Fruit fly (Drosophila melanogaster): ENCODE results near the gene Acsf2.

Gene Acsf2

dm6 chr2L:5321014-5321413 lies 21.0 kb downstream of the Acsf2 start:
- peak; percentile 47 for TF ChIP-seq CG4360 (GFP tag; IDR thresholded peaks at IDR 0.05)
- no peak for TF ChIP-seq vvl (GFP tag; IDR thresholded peaks at IDR 0.05)
- no peak for TF ChIP-seq NFAT (GFP tag; IDR thresholded peaks at IDR 0.05)
- TF ChIP-seq Dfd (GFP tag; optimal IDR thresholded peaks at IDR 0.05) = peak in 1 of 2 experiments; percentile 84

- TF ChIP-seq Dfd (GFP tag; optimal IDR thresholded peaks at IDR 0.05) = peak in 1 of 2 experiments; percentile 68
- TF ChIP-seq CG7271 (tag; optimal IDR thresholded peaks at IDR 0.05) = no peak
Observed at dm6 chr2L:5320063-5320462, 22.0 kb downstream of the Acsf2 start.

dm6 chr2L:5314630-5315159 lies 27.3 kb downstream of the Acsf2 start, which contains the start of gene CG14024:
CG14024 (minus strand) TSS chr2L:5314895.
- TF ChIP-seq scrt (GFP tag; optimal IDR thresholded peaks at IDR 0.05) (peak; percentile 96), sima (GFP tag; optimal IDR thresholded peaks at IDR 0.05) (no peak), prd (optimal IDR thresholded peaks at IDR 0.05) (no peak), prd (GFP tag; IDR thresholded peaks at IDR 0.05) (0 out of 3 replicates have a peak, but pooled peaks have one; percentile 16), CG4360 (GFP tag; IDR thresholded peaks at IDR 0.05) (no peak), CG7271 (tag; optimal IDR thresholded peaks at IDR 0.05) (no peak), row (GFP tag; IDR thresholded peaks at IDR 0.05) (0 out of 3 replicates have a peak, but pooled peaks have one; percentile 6), lmd (GFP tag; IDR thresholded peaks at IDR 0.05) (no peak), zen2 (GFP tag; IDR thresholded peaks at IDR 0.05; ENCODE audit: partially characterized antibody) (peak; percentile 19; the same call in 1 of the 3 replicates), CG14441 (GFP tag; IDR thresholded peaks at IDR 0.05) (no peak), ara (GFP tag; IDR thresholded peaks at IDR 0.05) (peak; percentile 11; the same call in 1 of the 2 replicates), CG6689 (GFP tag; IDR thresholded peaks at IDR 0.05) (peak; percentile 17; the same call in 1 of the 2 replicates), ewg (GFP tag; optimal IDR thresholded peaks at IDR 0.05) (peak; percentile 93), dati (GFP tag; IDR thresholded peaks at IDR 0.05) (no peak), unc-4 (GFP tag; IDR thresholded peaks at IDR 0.05; ENCODE audit: partially characterized antibody) (0 out of 2 replicates have a peak, but pooled peaks have one; percentile 14), Jarid2 (GFP tag; optimal IDR thresholded peaks at IDR 0.05) (peak; percentile 16), crol (GFP tag; IDR thresholded peaks at IDR 0.05) (peak; percentile 80), CG11456 (GFP tag; IDR thresholded peaks at IDR 0.05) (0 out of 3 replicates have a peak, but pooled peaks have one; percentile 51), CG34422 (GFP tag; IDR thresholded peaks at IDR 0.05) (0 out of 3 replicates have a peak, but pooled peaks have one; percentile 28), CG42726 (GFP tag; IDR thresholded peaks at IDR 0.05; ENCODE audit: partially characterized antibody) (peak; percentile 32; the same call in 1 of the 2 replicates), Hmx (GFP tag; optimal IDR thresholded peaks at IDR 0.05) (no peak), Trl (optimal IDR thresholded peaks at IDR 0.05) (peak in 1 of 2 experiments; percentile 18), Trl (GFP tag; optimal IDR thresholded peaks at IDR 0.05) (peak; percentile 14), sens (GFP tag) (peak; percentile 24), ac (GFP tag; optimal IDR thresholded peaks at IDR 0.05) (no peak), Med (GFP tag) (peak; percentile 44), CG16779 (GFP tag; IDR thresholded peaks at IDR 0.05) (peak; percentile 96), fd64A (GFP tag; optimal IDR thresholded peaks at IDR 0.05) (no peak), pfk (GFP tag; optimal IDR thresholded peaks at IDR 0.05) (no peak), CG9932 (GFP tag; IDR thresholded peaks at IDR 0.05) (peak; percentile 11; the same call in 1 of the 2 replicates), Dbx (GFP tag; IDR thresholded peaks at IDR 0.05) (peak; percentile 42; the same call in 1 of the 3 replicates)

DNA sequence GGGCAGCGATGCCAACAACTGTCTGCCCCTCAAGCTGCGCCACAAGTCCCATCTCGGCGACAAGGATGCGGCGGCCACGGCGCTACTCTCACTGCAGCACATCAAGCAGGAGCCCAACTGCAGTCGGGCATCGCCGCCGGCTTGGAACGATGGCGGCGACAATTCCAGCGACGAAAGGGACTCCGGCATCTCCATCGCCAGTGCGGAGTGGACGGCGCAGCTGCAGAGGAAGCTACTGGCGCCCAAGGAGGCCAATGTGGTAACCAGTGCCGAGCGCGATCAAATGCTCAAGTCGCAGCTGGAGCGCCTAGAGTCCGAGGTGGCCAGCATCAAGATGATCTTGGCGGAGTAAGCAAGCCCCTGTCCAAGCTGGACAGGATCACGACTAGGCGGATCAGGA lies 32.7 kb downstream of the Acsf2 start:
- TF ChIP-seq Ets65A (GFP tag) (peak; percentile 92), sens (GFP tag) (peak; percentile 35), CG10565 (GFP tag; optimal IDR thresholded peaks at IDR 0.05) (no peak), Med (GFP tag) (peak; percentile 39)

Data from whole organism, embryonic.